Worm (Caenorhabditis elegans): ENCODE data around the gene pho-13.

- TF ChIP-seq pqm-1 (tag; optimal IDR thresholded peaks at IDR 0.05): no peak
- TF ChIP-seq elt-1 (tag; optimal IDR thresholded peaks at IDR 0.05): no peak
- no peak for TF ChIP-seq zag-1 (tag; optimal IDR thresholded peaks at IDR 0.05)
- TF ChIP-seq ceh-82 (tag; optimal IDR thresholded peaks at IDR 0.05): no peak
- TF ChIP-seq nhr-43 (tag; optimal IDR thresholded peaks at IDR 0.05; ENCODE audit: poor library complexity, severe bottlenecking): peak; percentile 73
- TF ChIP-seq ZK546.5 (tag; optimal IDR thresholded peaks at IDR 0.05): no peak
- TF ChIP-seq hmg-11 (tag; optimal IDR thresholded peaks at IDR 0.05): no peak
- no peak for TF ChIP-seq ceh-28 (tag; optimal IDR thresholded peaks at IDR 0.05)
- no peak for TF ChIP-seq ceh-9 (tag; optimal IDR thresholded peaks at IDR 0.05)
- no peak for TF ChIP-seq elt-2 (tag; optimal IDR thresholded peaks at IDR 0.05)
- TF ChIP-seq ztf-11 (tag; optimal IDR thresholded peaks at IDR 0.05): no peak
- no peak for TF ChIP-seq egl-27 (tag; optimal IDR thresholded peaks at IDR 0.05)
Measured at ce11 chrII:8853960-8854359, 47.1 kb upstream of the pho-13 start.
